Worm (Caenorhabditis elegans): ENCODE data around the gene F33D4.6.

Gene F33D4.6

ce11 chrIV:7709701-7710100 lies 8.1 kb downstream of the F33D4.6 start, which contains the start of the genes mrpl-1, emc-6 and mrps-24 (continued):
- no peak for TF ChIP-seq Y105C5A.15 (GFP tag; IDR thresholded peaks at IDR 0.05)
- no peak for TF ChIP-seq lin-1 (GFP tag; IDR thresholded peaks at IDR 0.05)
- peak; percentile 24 for TF ChIP-seq hlh-30 (tag; optimal IDR thresholded peaks at IDR 0.05; ENCODE audit: insufficient read depth)
- no peak for TF ChIP-seq zip-2 (tag; optimal IDR thresholded peaks at IDR 0.05)
- no peak for TF ChIP-seq Y75B8A.6 (GFP tag; IDR thresholded peaks at IDR 0.05)

- TF ChIP-seq dmd-6 (GFP tag; IDR thresholded peaks at IDR 0.05) (0 out of 2 replicates have a peak, but pooled peaks have one; percentile 12), nhr-28 (tag; optimal IDR thresholded peaks at IDR 0.05) (peak; percentile 55), sdz-12 (GFP tag; optimal IDR thresholded peaks at IDR 0.05) (no peak)
These were observed 11.0 kb downstream of the F33D4.6 start, which contains the start of gene F33D4.4 for ce11 chrIV:7706805-7707204. TSS of gene F33D4.4 (minus strand) at chrIV:7706905.

- TF ChIP-seq vab-7 (GFP tag; IDR thresholded peaks at IDR 0.05) (no peak), nhr-111 (GFP tag; optimal IDR thresholded peaks at IDR 0.05) (no peak), arid-1 (GFP tag; conservative IDR thresholded peaks at IDR 0.05) (no peak), dmd-8 (GFP tag; IDR thresholded peaks at IDR 0.05) (no peak), zfp-2 (tag; optimal IDR thresholded peaks at IDR 0.05) (no peak), F10B5.3 (tag; optimal IDR thresholded peaks at IDR 0.05) (no peak), nhr-77 (tag; optimal IDR thresholded peaks at IDR 0.05) (no peak), fos-1 (tag; optimal IDR thresholded peaks at IDR 0.05) (no peak), ceh-44 (GFP tag; IDR thresholded peaks at IDR 0.05) (no peak), ceh-32 (tag; optimal IDR thresholded peaks at IDR 0.05; ENCODE audit: poor library complexity) (no peak), ces-1 (GFP tag; optimal IDR thresholded peaks at IDR 0.05) (no peak)
These were observed 19.5 kb downstream of the F33D4.6 start, which contains the start of gene flp-13 for ce11 chrIV:7698320-7698719. TSS of gene flp-13 (minus strand) at chrIV:7698420.

- TF ChIP-seq lsy-2 (tag; optimal IDR thresholded peaks at IDR 0.05) (no peak), nhr-237 (tag; optimal IDR thresholded peaks at IDR 0.05) (no peak), nhr-102 (tag; optimal IDR thresholded peaks at IDR 0.05) (no peak), aha-1 (tag) (peak; percentile 92)
These were observed 25.4 kb downstream of the F33D4.6 start for ce11 chrIV:7692451-7692850.

DNA sequence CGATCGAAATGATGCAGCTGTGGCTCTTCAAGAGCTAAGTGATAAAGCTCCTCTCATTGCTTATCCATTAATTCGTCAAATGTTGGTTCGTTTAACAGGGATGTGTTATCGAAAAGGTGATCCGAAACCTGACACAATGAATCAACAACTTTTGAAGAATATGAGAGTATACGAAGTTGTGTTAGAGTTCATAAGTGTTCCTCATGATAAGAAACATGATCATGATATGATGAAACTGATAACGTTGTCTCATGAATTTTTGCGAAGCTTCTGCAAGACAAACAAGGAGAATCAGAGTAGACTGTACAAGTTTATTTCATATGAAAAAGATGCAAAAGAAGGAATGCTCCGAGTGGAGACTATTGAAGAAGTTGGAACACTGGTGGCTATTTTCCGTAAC lies 28.5 kb downstream of the F33D4.6 start:
- TF ChIP-seq nhr-48 (tag; optimal IDR thresholded peaks at IDR 0.05) (no peak), madf-5 (GFP tag; IDR thresholded peaks at IDR 0.05) (no peak), tra-1 (GFP tag; IDR thresholded peaks at IDR 0.05) (no peak), ceh-28 (tag; optimal IDR thresholded peaks at IDR 0.05) (no peak), daf-16 (GFP tag; optimal IDR thresholded peaks at IDR 0.05) (no peak), daf-16 (tag; optimal IDR thresholded peaks at IDR 0.05) (peak; percentile 76), zag-1 (tag; optimal IDR thresholded peaks at IDR 0.05) (no peak), Y105C5A.15 (GFP tag; IDR thresholded peaks at IDR 0.05) (no peak), T26A8.4 (GFP tag; IDR thresholded peaks at IDR 0.05) (no peak), ceh-44 (GFP tag; IDR thresholded peaks at IDR 0.05) (no peak), ceh-32 (tag; optimal IDR thresholded peaks at IDR 0.05; ENCODE audit: poor library complexity) (no peak), nhr-28 (tag; optimal IDR thresholded peaks at IDR 0.05) (peak; percentile 36), lsy-2 (tag; optimal IDR thresholded peaks at IDR 0.05) (no peak), egl-27 (tag; optimal IDR thresholded peaks at IDR 0.05) (no peak), nhr-77 (tag; optimal IDR thresholded peaks at IDR 0.05) (no peak), attf-4 (tag; optimal IDR thresholded peaks at IDR 0.05) (no peak), ama-1 (optimal IDR thresholded peaks at IDR 0.05) (no peak), lin-29 (GFP tag; IDR thresholded peaks at IDR 0.05) (no peak), fkh-10 (GFP tag; optimal IDR thresholded peaks at IDR 0.05) (no peak), dmd-8 (GFP tag; IDR thresholded peaks at IDR 0.05) (no peak), saeg-2 (GFP tag; IDR thresholded peaks at IDR 0.05) (no peak), unc-62 (GFP tag; optimal IDR thresholded peaks at IDR 0.05 in 1 of 2) (peak in 1 of 2 experiments; percentile 63), unc-62 (tag; optimal IDR thresholded peaks at IDR 0.05) (no peak), zip-2 (tag; optimal IDR thresholded peaks at IDR 0.05) (no peak), hlh-11 (tag; optimal IDR thresholded peaks at IDR 0.05) (peak; percentile 7), pqm-1 (tag; optimal IDR thresholded peaks at IDR 0.05) (peak; percentile 60), nhr-25 (tag; optimal IDR thresholded peaks at IDR 0.05; ENCODE audit: borderline replicate concordance, insufficient read depth) (no peak), nhr-237 (tag; optimal IDR thresholded peaks at IDR 0.05) (no peak), lin-1 (GFP tag; IDR thresholded peaks at IDR 0.05) (no peak)
